Worm (Caenorhabditis elegans) whole organism, L1 larva: Measurements from ENCODE around the gene heh-1.

ENCODE experiments used
- C34B4.2 ChIP-seq: sonication (generic microtip); optimal IDR thresholded peaks from 2 replicates; lab custom pipeline; 2017; ENCODE audit warnings: mild to moderate bottlenecking, missing genetic modification characterization, missing compliant biosample characterization
- ceh-82 ChIP-seq, 3 experiments: fragments of 150-350 bp in 1 of 3; sonication (generic microtip) in 2 of 3; optimal IDR thresholded peaks; 2 replicates each; lab custom pipeline; 2014 to 2017; ENCODE audit warnings: missing biosample characterization in 3 of 3, missing genetic modification characterization in 3 of 3
- elt-2 ChIP-seq: sonication (generic microtip); optimal IDR thresholded peaks from 2 replicates; lab custom pipeline; 2016; ENCODE audit warnings: missing genetic modification characterization, mild to moderate bottlenecking, inconsistent platforms, missing compliant biosample characterization, missing genetic modification reagents
- jun-1 ChIP-seq: fragments of 150-350 bp; optimal IDR thresholded peaks from 2 replicates; lab custom pipeline; 2014; ENCODE audit warnings: missing biosample characterization, missing genetic modification reagents, missing genetic modification characterization
- lin-13 ChIP-seq: fragments of 150-350 bp; optimal IDR thresholded peaks from 2 replicates; lab custom pipeline; 2014; ENCODE audit warnings: missing biosample characterization, missing genetic modification reagents, missing genetic modification characterization
- mdl-1 ChIP-seq, 2 experiments: fragments of 150-350 bp; optimal IDR thresholded peaks; 2 replicates each; lab custom pipeline; 2014 to 2017; ENCODE audit warnings: missing biosample characterization in 2 of 2, missing genetic modification characterization in 2 of 2, inconsistent platforms in 1 of 2
- mef-2 ChIP-seq: fragments of 150-350 bp; optimal IDR thresholded peaks from 2 replicates; lab custom pipeline; 2014; ENCODE audit warnings: missing biosample characterization, missing genetic modification characterization
- skn-1 ChIP-seq: fragments of 150-350 bp; optimal IDR thresholded peaks from 2 replicates; lab custom pipeline; 2014; ENCODE audit warnings: missing biosample characterization, missing genetic modification characterization

DNA sequence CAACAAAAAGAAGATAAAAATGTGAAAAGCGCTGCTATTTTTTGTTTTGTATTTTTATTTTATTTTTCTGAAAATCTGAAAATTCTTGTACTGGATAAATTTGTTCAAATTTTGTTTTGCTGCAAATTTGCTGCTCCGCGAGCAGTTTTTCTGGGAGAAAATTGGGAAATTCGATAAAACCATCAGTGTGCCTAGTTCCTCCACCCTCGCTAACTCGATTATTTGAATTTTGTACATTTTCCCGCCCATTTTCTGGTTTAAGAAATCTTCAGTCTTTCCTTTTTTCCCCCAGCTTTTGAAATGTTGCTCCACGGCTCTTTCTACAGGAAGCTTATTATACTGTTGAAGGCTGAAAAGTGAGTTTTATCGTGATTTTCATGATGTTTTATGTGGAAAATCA is 8.1 kb downstream of the heh-1 start, which contains the start of gene R148.8:
- no peak for TF ChIP-seq lin-13 (GFP tag; lab: Kevin White, UChicago)
- no peak for TF ChIP-seq jun-1 (tag; lab: Kevin White, UChicago)
- TF ChIP-seq mdl-1 (tag; optimal IDR thresholded peaks at IDR 0.05; lab: Kevin White, UChicago), result no peak
- no peak for TF ChIP-seq C34B4.2 (tag; lab: Kevin White, UChicago)
- TF ChIP-seq elt-2, result no peak
- TF ChIP-seq ceh-82 (tag; optimal IDR thresholded peaks at IDR 0.05; lab: Kevin White, UChicago), result no peak
- no peak for TF ChIP-seq skn-1 (tag; lab: Kevin White, UChicago)
- no peak for TF ChIP-seq mef-2 (tag; lab: Kevin White, UChicago)
